Worm (Caenorhabditis elegans) whole organism, early embryonic: ENCODE data around the gene K07F5.16.

ENCODE experiments used
- B0310.2 ChIP-seq: sonication (generic microtip); optimal IDR thresholded peaks from 2 replicates; lab custom pipeline; 2016; ENCODE audit warnings: mild to moderate bottlenecking, missing genetic modification characterization, missing compliant biosample characterization
- F13C5.2 ChIP-seq: sonication (generic microtip); optimal IDR thresholded peaks from 2 replicates; lab custom pipeline; 2017; ENCODE audit warnings: mild to moderate bottlenecking, missing genetic modification characterization, inconsistent platforms, missing compliant biosample characterization
- ama-1 ChIP-seq: fragments of 150-350 bp; optimal IDR thresholded peaks from 2 replicates; lab custom pipeline; 2014
- ceh-36 ChIP-seq: sonication (generic microtip); optimal IDR thresholded peaks from 2 replicates; lab custom pipeline; 2016; ENCODE audit warnings: missing genetic modification characterization, inconsistent platforms, missing compliant biosample characterization
- ets-7 ChIP-seq: sonication (generic microtip); optimal IDR thresholded peaks from 2 replicates; lab custom pipeline; 2016; ENCODE audit warnings: missing genotype, missing genetic modification characterization, missing compliant biosample characterization
- flt-1 ChIP-seq: fragments of 200-800 bp; sonication (Bioruptor generic); IDR thresholded peaks from 2 replicates; pipeline ENCODE4 v1.3.6; 2022; ENCODE audit warnings: missing genetic modification characterization, missing compliant biosample characterization
- hmbx-1 ChIP-seq: sonication (generic microtip); optimal IDR thresholded peaks from 2 replicates; lab custom pipeline; 2016; ENCODE audit warnings: mild to moderate bottlenecking, missing genetic modification characterization, missing compliant biosample characterization
- scrt-1 ChIP-seq: fragments of 200-800 bp; sonication (Bioruptor generic); IDR thresholded peaks from 2 replicates; pipeline ENCODE4 v1.3.6; 2022; ENCODE audit warnings: missing genetic modification characterization, missing compliant biosample characterization
- sea-1 ChIP-seq: fragments of 200-800 bp; sonication (Bioruptor generic); conservative IDR thresholded peaks from 2 replicates; pipeline ENCODE4 v1.3.6; 2022; ENCODE audit warnings: missing genetic modification characterization, missing compliant biosample characterization
- tbx-11 ChIP-seq: fragments of 200-800 bp; sonication (Bioruptor generic); IDR thresholded peaks from 2 replicates; pipeline ENCODE4 v1.3.6; 2022; ENCODE audit warnings: missing genetic modification characterization, missing compliant biosample characterization
- tra-4 ChIP-seq: sonication (generic microtip); optimal IDR thresholded peaks from 2 replicates; lab custom pipeline; 2017; ENCODE audit warnings: missing genetic modification characterization, missing compliant biosample characterization

DNA sequence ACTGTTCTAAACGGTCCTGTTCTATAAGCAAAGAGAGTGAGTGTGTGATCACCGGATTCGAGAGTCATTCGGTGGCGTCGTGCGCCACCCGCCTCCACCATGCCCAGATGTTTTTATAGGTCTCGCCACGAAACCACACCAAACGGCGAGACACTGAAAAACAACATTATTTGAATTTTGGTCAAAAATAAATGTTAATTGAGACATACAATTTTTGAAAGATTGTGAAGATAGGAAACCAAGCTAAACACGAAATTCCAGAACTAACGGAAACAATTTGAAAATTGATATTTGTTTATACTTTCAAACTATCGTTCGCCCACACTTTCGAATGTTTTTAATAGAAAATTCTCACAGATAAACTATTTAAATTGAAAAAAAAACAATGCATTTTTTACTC, 39.4 kb upstream of the K07F5.16 start, which contains the start of gene catp-6:
- no peak for TF ChIP-seq hmbx-1 (tag; lab: Kevin White, UChicago)
- no peak for TF ChIP-seq ama-1 (lab: Kevin White, UChicago)
- no peak for TF ChIP-seq F13C5.2 (tag; lab: Kevin White, UChicago)
- no peak for TF ChIP-seq ets-7 (tag; lab: Kevin White, UChicago)
- no peak for TF ChIP-seq B0310.2
- TF ChIP-seq scrt-1 (GFP tag; lab: Robert Waterston, UW) = no peak
- TF ChIP-seq tra-4 (tag; lab: Kevin White, UChicago) = no peak
- TF ChIP-seq ceh-36 (tag; lab: Kevin White, UChicago) = no peak
- TF ChIP-seq flt-1 (GFP tag; lab: Robert Waterston, UW) = no peak
- TF ChIP-seq tbx-11 (GFP tag; lab: Robert Waterston, UW) = no peak
- TF ChIP-seq sea-1 (GFP tag; lab: Robert Waterston, UW) = no peak
